Fruit fly (Drosophila melanogaster) whole organism, prepupa: ENCODE measurements around the gene CG15023.

Experiments
- CG10631 ChIP-seq: fragments of 200-800 bp; sonication (Bioruptor generic); optimal IDR thresholded peaks from 2 replicates; lab custom pipeline; 2016; ENCODE audit warnings: missing biosample characterization, missing genetic modification characterization
- CG10669 ChIP-seq: fragments of 200-800 bp; sonication (Bioruptor generic); optimal IDR thresholded peaks from 3 replicates; lab custom pipeline; 2018; ENCODE audit warnings: missing biosample characterization, mild to moderate bottlenecking, missing genetic modification characterization, moderate library complexity
- CG11294 ChIP-seq: fragments of 200-800 bp; sonication (Bioruptor generic); IDR thresholded peaks from 2 replicates; pipeline ENCODE4 v1.3.6; 2022; ENCODE audit warnings: missing biosample characterization, missing genetic modification characterization
- CG11902 ChIP-seq: fragments of 200-800 bp; sonication (Bioruptor generic); optimal IDR thresholded peaks from 3 replicates; lab custom pipeline; 2016; ENCODE audit warnings: missing biosample characterization, missing genetic modification characterization
- CG15336 ChIP-seq: fragments of 200-800 bp; sonication (Bioruptor generic); IDR thresholded peaks from 2 replicates; pipeline ENCODE4 v1.3.6; 2022; ENCODE audit warnings: missing biosample characterization, missing genetic modification characterization
- CG1621 ChIP-seq: fragments of 200-800 bp; sonication (Bioruptor generic); optimal IDR thresholded peaks from 3 replicates; lab custom pipeline; 2018; ENCODE audit warnings: missing biosample characterization, mild to moderate bottlenecking, missing genetic modification characterization
- CG31627 ChIP-seq: fragments of 200-800 bp; sonication (Bioruptor generic); optimal IDR thresholded peaks from 3 replicates; lab custom pipeline; 2016; ENCODE audit warnings: missing biosample characterization, missing genetic modification characterization
- CG32006 ChIP-seq: fragments of 200-800 bp; sonication (Bioruptor generic); optimal IDR thresholded peaks from 3 replicates; lab custom pipeline; 2017; ENCODE audit warnings: missing biosample characterization, mild to moderate bottlenecking, missing genetic modification characterization
- CG34406 ChIP-seq: fragments of 200-800 bp; sonication (Bioruptor generic); optimal IDR thresholded peaks from 3 replicates; lab custom pipeline; 2016; ENCODE audit warnings: missing biosample characterization, missing genetic modification characterization
- CG4318 ChIP-seq: fragments of 200-800 bp; sonication (Bioruptor generic); optimal IDR thresholded peaks from 3 replicates; lab custom pipeline; 2017; ENCODE audit warnings: missing biosample characterization, mild to moderate bottlenecking, missing genetic modification characterization
- CG6163 ChIP-seq: fragments of 200-800 bp; sonication (Bioruptor generic); IDR thresholded peaks from 3 replicates; pipeline ENCODE4 v1.3.6; 2022; ENCODE audit warnings: missing biosample characterization, missing genetic modification characterization
- CG6276 ChIP-seq: fragments of 200-800 bp; sonication (Bioruptor generic); optimal IDR thresholded peaks from 2 replicates; lab custom pipeline; 2017; ENCODE audit warnings: missing biosample characterization, mild to moderate bottlenecking, missing genetic modification characterization
- CG6792 ChIP-seq: fragments of 200-800 bp; sonication (Bioruptor generic); optimal IDR thresholded peaks from 3 replicates; lab custom pipeline; 2016; ENCODE audit warnings: missing biosample characterization, missing genetic modification characterization
- CG7368 ChIP-seq: fragments of 200-800 bp; sonication (Bioruptor generic); optimal IDR thresholded peaks from 3 replicates; lab custom pipeline; 2016; ENCODE audit warnings: missing biosample characterization, missing genetic modification characterization
- CG8119 ChIP-seq: fragments of 200-800 bp; sonication (Bioruptor generic); IDR thresholded peaks from 3 replicates; pipeline ENCODE4 v1.3.6; 2022; ENCODE audit warnings: missing biosample characterization, missing genetic modification characterization
- CG8319 ChIP-seq: fragments of 200-800 bp; sonication (Bioruptor generic); optimal IDR thresholded peaks from 3 replicates; lab custom pipeline; 2016; ENCODE audit warnings: missing biosample characterization, missing genetic modification characterization
- CG8632 ChIP-seq: fragments of 200-800 bp; sonication (Bioruptor generic); optimal IDR thresholded peaks from 3 replicates; lab custom pipeline; 2016; ENCODE audit warnings: missing biosample characterization, missing genetic modification characterization
- CG9139 ChIP-seq: fragments of 200-800 bp; sonication (Bioruptor generic); optimal IDR thresholded peaks from 3 replicates; lab custom pipeline; 2017; ENCODE audit warnings: missing biosample characterization, mild to moderate bottlenecking, missing genetic modification characterization
- Eip75B ChIP-seq: fragments of 200-800 bp; sonication (Bioruptor generic); optimal IDR thresholded peaks from 3 replicates; lab custom pipeline; 2016; ENCODE audit warnings: missing biosample characterization, missing genetic modification characterization
- Eip78C ChIP-seq: fragments of 200-800 bp; sonication (Bioruptor generic); peaks from one replicate; lab custom pipeline; 2016; ENCODE audit warnings: missing biosample characterization, missing genetic modification characterization
- Ets96B ChIP-seq: fragments of 200-800 bp; optimal IDR thresholded peaks from 2 replicates; lab custom pipeline; 2019; ENCODE audit warnings: missing biosample characterization, mild to moderate bottlenecking, missing genetic modification characterization, moderate library complexity
- Gug ChIP-seq: fragments of 200-800 bp; sonication (Bioruptor generic); IDR thresholded peaks from 2 replicates; pipeline ENCODE4 v1.3.6; 2022; ENCODE audit warnings: missing biosample characterization, missing genetic modification characterization
- Hr38 ChIP-seq: sonication (Bioruptor generic); optimal IDR thresholded peaks from 2 replicates; lab custom pipeline; 2016; ENCODE audit warnings: missing biosample characterization, missing genetic modification characterization
- Met ChIP-seq: fragments of 200-800 bp; sonication (Bioruptor generic); optimal IDR thresholded peaks from 3 replicates; lab custom pipeline; 2016; ENCODE audit warnings: missing biosample characterization, missing genetic modification characterization
- Sox14 ChIP-seq: fragments of 200-800 bp; sonication (Bioruptor generic); optimal IDR thresholded peaks from 3 replicates; lab custom pipeline; 2016; ENCODE audit warnings: missing biosample characterization, missing genetic modification characterization
- Sox15 ChIP-seq: fragments of 200-800 bp; sonication (Bioruptor generic); optimal IDR thresholded peaks from 3 replicates; lab custom pipeline; 2016; ENCODE audit warnings: missing biosample characterization, missing genetic modification characterization
- achi ChIP-seq: fragments of 200-800 bp; sonication (Bioruptor generic); optimal IDR thresholded peaks from 3 replicates; lab custom pipeline; 2016; ENCODE audit warnings: missing biosample characterization, missing genetic modification characterization
- cyc ChIP-seq: fragments of 200-800 bp; sonication (Bioruptor generic); optimal IDR thresholded peaks from 3 replicates; lab custom pipeline; 2016; ENCODE audit warnings: missing biosample characterization, missing genetic modification characterization
- dac ChIP-seq: fragments of 200-800 bp; sonication (Bioruptor generic); optimal IDR thresholded peaks from 2 replicates; lab custom pipeline; 2017; ENCODE audit warnings: missing biosample characterization, mild to moderate bottlenecking, missing genetic modification characterization
- dsx ChIP-seq: fragments of 200-800 bp; optimal IDR thresholded peaks from 3 replicates; lab custom pipeline; 2019; ENCODE audit warnings: missing biosample characterization, mild to moderate bottlenecking, missing genetic modification characterization, moderate library complexity; ENCODE audit not compliant: poor library complexity, severe bottlenecking
- eg ChIP-seq: fragments of 200-800 bp; sonication (Bioruptor generic); IDR thresholded peaks from 3 replicates; pipeline ENCODE4 v1.3.6; 2022; ENCODE audit warnings: missing biosample characterization, missing genetic modification characterization
- fd59A ChIP-seq: fragments of 200-800 bp; sonication (Bioruptor generic); optimal IDR thresholded peaks from 2 replicates; lab custom pipeline; 2017; ENCODE audit warnings: missing biosample characterization, mild to moderate bottlenecking, missing genetic modification characterization, missing genetic modification reagents
- salr ChIP-seq, 2 experiments: fragments of 200-800 bp; sonication (Bioruptor generic); optimal IDR thresholded peaks; 3 replicates each; lab custom pipeline; 2016 to 2018; ENCODE audit warnings: missing biosample characterization in 2 of 2, missing genetic modification characterization in 2 of 2, mild to moderate bottlenecking in 1 of 2
- spab ChIP-seq: fragments of 200-800 bp; sonication (Bioruptor generic); optimal IDR thresholded peaks from 2 replicates; lab custom pipeline; 2017; ENCODE audit warnings: missing biosample characterization, mild to moderate bottlenecking, missing genetic modification characterization, missing genetic modification reagents
- topi ChIP-seq: fragments of 200-800 bp; sonication (Bioruptor generic); optimal IDR thresholded peaks from 3 replicates; lab custom pipeline; 2016; ENCODE audit warnings: missing biosample characterization, missing genetic modification characterization

CG15023 gene

DNA sequence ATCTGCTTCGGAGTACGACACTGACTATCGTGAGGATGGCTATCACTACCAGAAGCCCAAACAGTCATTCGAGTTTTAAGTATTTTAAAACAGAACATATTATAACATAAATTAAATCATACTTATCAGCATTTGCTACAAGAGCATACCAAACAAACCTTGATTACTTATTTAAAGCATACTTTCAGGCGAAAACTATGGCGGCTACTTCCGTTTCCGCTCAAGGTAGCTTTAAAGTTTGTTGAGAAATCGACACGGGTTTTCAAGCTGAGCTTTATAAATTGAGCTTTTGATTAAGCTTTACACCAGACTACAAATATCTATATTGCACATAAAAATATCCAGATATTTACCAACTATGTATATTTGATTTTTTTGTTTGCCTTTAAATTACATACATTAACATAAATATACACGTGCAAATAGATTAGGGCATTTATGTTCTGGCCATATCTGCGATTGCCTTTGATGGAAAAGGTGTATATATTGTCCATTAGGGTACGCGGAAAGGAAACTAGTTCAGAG, 13.7 kb upstream of the CG15023 start (continued):
- TF ChIP-seq Hr38 (GFP tag; lab: Kevin White, UChicago) (no peak), Gug (no peak), spab (GFP tag; lab: Kevin White, UChicago) (peak; percentile 11), CG6163 (GFP tag; lab: Robert Waterston, UW) (peak; percentile 82), CG31627 (no peak), CG8632 (peak; percentile 47), Sox15 (GFP tag; lab: Kevin White, UChicago) (no peak), CG11902 (GFP tag; lab: Kevin White, UChicago) (no peak), salr (GFP tag; optimal IDR thresholded peaks at IDR 0.05; lab: Kevin White, UChicago) (peak in 1 of 2 experiments; percentile 35), eg (GFP tag; lab: Robert Waterston, UW) (peak; percentile 83)
- TF ChIP-seq, all 60 proteins: peak for 38

DNA sequence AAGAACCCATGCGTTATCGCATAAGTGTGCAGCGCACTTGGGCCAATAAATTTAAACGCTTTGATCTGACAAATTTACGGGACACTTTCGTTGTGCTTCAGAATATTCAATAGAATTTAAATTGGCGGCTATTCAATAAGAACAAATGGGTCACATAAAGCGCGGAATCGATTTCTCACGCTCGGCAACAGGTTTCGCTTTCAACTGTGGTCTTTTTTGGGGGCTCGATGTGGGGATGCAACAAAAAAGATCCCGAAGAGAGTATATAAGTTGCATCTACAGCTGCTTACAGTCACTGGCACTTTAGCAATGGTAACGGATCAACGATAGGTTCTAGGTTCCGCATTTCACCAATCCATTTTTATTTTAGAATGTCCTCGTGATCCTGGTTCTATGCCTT, 11.5 kb upstream of the CG15023 start, which contains the start of gene CG11349:
Gene CG11349, plus strand, starts transcription at position 301 of the 400 bp plus-strand sequence.
- no peak for TF ChIP-seq CG15336 (GFP tag; lab: Robert Waterston, UW)

DNA sequence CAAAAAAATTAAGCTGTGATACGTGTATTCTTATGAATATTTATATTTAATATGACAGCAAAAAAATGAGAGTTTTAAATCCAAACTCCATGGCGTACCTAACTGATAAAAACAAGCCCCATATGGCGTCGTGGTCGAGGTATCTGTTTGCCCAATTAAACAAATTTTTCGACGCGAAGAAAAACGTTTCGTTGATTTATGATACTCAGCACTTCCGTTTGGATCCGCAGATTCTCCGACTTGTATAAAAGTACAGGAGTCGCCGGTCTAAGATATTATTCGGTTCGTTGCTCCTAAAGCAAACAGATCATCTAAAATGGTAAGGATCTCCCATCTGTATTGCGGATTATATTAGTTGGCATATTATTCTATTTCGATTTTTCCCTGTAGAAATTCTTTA, 10.1 kb upstream of the CG15023 start, which contains the start of gene CG32248:
Gene CG32248, plus strand, starts transcription at position 301 of the 400 bp plus-strand sequence.
- no peak for TF ChIP-seq Sox14 (GFP tag; lab: Kevin White, UChicago)

DNA sequence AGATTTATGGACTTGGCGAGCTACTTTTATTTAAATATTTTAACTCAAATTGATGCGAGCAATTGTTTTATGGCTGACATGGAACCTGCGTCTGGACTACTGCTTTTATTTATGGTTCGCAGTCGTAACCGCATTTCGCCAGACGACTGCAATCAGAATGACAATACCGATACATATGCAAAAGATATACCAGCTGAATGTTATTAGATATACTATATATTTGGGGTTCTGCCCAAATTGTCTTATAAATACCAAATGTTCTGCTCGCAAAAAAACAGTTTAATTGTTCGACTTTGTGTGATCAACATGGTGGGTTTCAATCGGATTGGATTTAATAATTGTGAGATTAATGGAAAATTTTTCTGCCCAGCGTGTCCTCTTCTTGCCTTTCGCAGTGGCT, 8.4 kb upstream of the CG15023 start, which contains the start of gene CG32249:
Gene CG32249, plus strand, starts transcription at position 301 of the 400 bp plus-strand sequence.
- TF ChIP-seq dac: no peak
- TF ChIP-seq spab (GFP tag; lab: Kevin White, UChicago): no peak
- TF ChIP-seq CG8119 (GFP tag; lab: Robert Waterston, UW): no peak
- TF ChIP-seq CG1621 (tag; lab: Kevin White, UChicago): no peak
- no peak for TF ChIP-seq CG32006 (GFP tag; lab: Kevin White, UChicago)
- TF ChIP-seq cyc: no peak
- no peak for TF ChIP-seq CG34406 (GFP tag; lab: Kevin White, UChicago)
- TF ChIP-seq CG6792: no peak
- no peak for TF ChIP-seq CG15336 (GFP tag; lab: Robert Waterston, UW)
- no peak for TF ChIP-seq dsx (GFP tag; lab: Kevin White, UChicago)

DNA sequence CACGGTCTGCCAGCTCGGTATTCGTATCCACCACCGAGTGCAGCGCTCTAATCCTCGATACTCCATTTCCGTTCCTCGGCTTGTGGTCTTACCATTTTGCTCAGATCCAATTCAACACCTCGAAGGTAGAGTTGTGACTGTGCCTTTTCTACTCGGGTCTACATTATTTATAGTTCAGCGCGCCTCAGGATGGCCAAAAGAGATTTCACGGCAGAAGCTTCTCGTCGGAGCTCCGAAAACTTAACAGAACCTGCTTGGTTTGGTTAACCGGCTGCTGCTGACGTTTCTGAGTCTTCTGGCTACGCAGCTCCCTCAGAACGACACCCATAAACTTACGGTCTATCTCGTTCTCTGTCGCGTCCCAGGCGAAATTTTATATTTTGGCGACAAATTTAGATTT, 5.2 kb upstream of the CG15023 start, which contains the start of gene CG32241:
Gene CG32241, minus strand, starts transcription at position 101 of the 400 bp plus-strand sequence.
- TF ChIP-seq CG7368 (GFP tag; lab: Kevin White, UChicago) (no peak), CG34406 (GFP tag; lab: Kevin White, UChicago) (no peak), Eip78C (GFP tag; lab: Kevin White, UChicago) (no peak), Met (GFP tag; lab: Kevin White, UChicago) (no peak), CG32006 (GFP tag; lab: Kevin White, UChicago) (no peak), topi (GFP tag; lab: Kevin White, UChicago) (no peak), CG11294 (no peak), CG1621 (tag; lab: Kevin White, UChicago) (no peak), CG8119 (GFP tag; lab: Robert Waterston, UW) (no peak), CG4318 (GFP tag; lab: Kevin White, UChicago) (no peak), eg (GFP tag; lab: Robert Waterston, UW) (no peak), Ets96B (tag; lab: Kevin White, UChicago) (no peak), achi (GFP tag; lab: Kevin White, UChicago) (no peak), CG10669 (no peak), CG11902 (GFP tag; lab: Kevin White, UChicago) (no peak)
- TF ChIP-seq, all 60 proteins: peak for 0

DNA sequence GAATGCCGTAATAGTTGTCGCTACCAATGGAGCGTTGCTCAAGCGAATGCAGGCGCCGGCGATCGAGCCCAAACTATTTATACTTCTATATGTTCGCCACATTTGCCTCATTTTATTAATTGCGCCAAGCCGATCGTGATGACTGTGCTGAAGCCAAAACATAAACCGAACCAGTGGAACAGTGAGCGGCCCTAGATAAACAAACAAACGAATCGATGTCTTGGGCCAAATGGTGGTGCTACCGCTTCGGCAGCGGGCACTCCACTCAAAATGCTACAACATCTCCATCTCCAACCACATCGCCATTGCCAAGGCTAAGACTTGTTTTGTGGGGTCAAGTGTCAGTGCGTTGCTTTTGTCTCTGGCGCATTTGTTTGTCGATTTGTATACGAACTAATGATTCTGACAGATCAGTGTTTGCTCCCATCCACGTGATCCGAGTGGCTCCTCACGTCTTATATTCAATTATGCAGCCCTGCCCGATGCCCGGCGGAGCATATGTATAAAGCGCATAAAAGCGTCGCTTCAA, 2.5 kb upstream of the CG15023 start, which contains the start of gene CG15024:
Gene CG15024, minus strand, starts transcription at position 51 of the 529 bp plus-strand sequence.
- TF ChIP-seq CG10631 (GFP tag; lab: Kevin White, UChicago): no peak
- TF ChIP-seq CG6276 (GFP tag; lab: Kevin White, UChicago): no peak
- TF ChIP-seq CG8319 (GFP tag; lab: Kevin White, UChicago): no peak
- TF ChIP-seq CG9139 (GFP tag; lab: Kevin White, UChicago): no peak
- no peak for TF ChIP-seq fd59A (GFP tag; lab: Kevin White, UChicago)
- no peak for TF ChIP-seq Eip78C (GFP tag; lab: Kevin White, UChicago)
- TF ChIP-seq CG31627: no peak
- no peak for TF ChIP-seq dsx (GFP tag; lab: Kevin White, UChicago)
- no peak for TF ChIP-seq Sox15 (GFP tag; lab: Kevin White, UChicago)
- TF ChIP-seq Eip75B (GFP tag; lab: Kevin White, UChicago): no peak
